Fruit fly (Drosophila melanogaster) whole organism, embryonic: ENCODE measurements around the gene fliI.

Experiments
- Ada2b ChIP-seq: fragments of 200-800 bp; sonication (Bioruptor generic); IDR thresholded peaks from 2 replicates; pipeline ENCODE4 v1.3.6; 2022; ENCODE audit warnings: missing biosample characterization, missing genetic modification characterization
- BtbVII ChIP-seq: fragments of 200-800 bp; sonication (Bioruptor generic); optimal IDR thresholded peaks from 3 replicates; lab custom pipeline; 2017; ENCODE audit warnings: missing biosample characterization, mild to moderate bottlenecking, missing genetic modification characterization
- CG11085 ChIP-seq: fragments of 200-800 bp; sonication (Bioruptor generic); IDR thresholded peaks from 2 replicates; pipeline ENCODE4 v1.3.6; 2022; ENCODE audit warnings: missing biosample characterization, missing genetic modification characterization
- CG11398 ChIP-seq: fragments of 200-800 bp; sonication (Bioruptor generic); optimal IDR thresholded peaks from 2 replicates; lab custom pipeline; 2016; ENCODE audit warnings: missing biosample characterization, missing genetic modification characterization
- CG1233 ChIP-seq: fragments of 200-800 bp; sonication (Bioruptor generic); optimal IDR thresholded peaks from 4 replicates; lab custom pipeline; 2018; ENCODE audit warnings: missing biosample characterization, mild to moderate bottlenecking, missing genetic modification characterization
- CG12769 ChIP-seq: fragments of 200-800 bp; sonication (Bioruptor generic); optimal IDR thresholded peaks from 2 replicates; lab custom pipeline; 2019; ENCODE audit warnings: missing biosample characterization, mild to moderate bottlenecking, missing genetic modification characterization, moderate library complexity
- CG13894 ChIP-seq: fragments of 200-800 bp; sonication (Bioruptor generic); optimal IDR thresholded peaks from 3 replicates; lab custom pipeline; 2018; ENCODE audit warnings: missing biosample characterization, mild to moderate bottlenecking, missing genetic modification characterization, moderate library complexity
- CG16779 ChIP-seq: fragments of 200-800 bp; sonication (Bioruptor generic); IDR thresholded peaks from 2 replicates; pipeline ENCODE4 v1.3.6; 2022; ENCODE audit warnings: missing biosample characterization, missing genetic modification characterization
- CG16815 ChIP-seq: fragments of 200-800 bp; sonication (Bioruptor generic); optimal IDR thresholded peaks from 3 replicates; lab custom pipeline; 2017; ENCODE audit warnings: missing biosample characterization, mild to moderate bottlenecking, missing genetic modification characterization
- CG2120 ChIP-seq: fragments of 200-800 bp; sonication (Bioruptor generic); optimal IDR thresholded peaks from 3 replicates; lab custom pipeline; 2016; ENCODE audit warnings: missing biosample characterization, missing genetic modification characterization
- CG31224 ChIP-seq: fragments of 200-800 bp; sonication (Bioruptor generic); IDR thresholded peaks from 2 replicates; pipeline ENCODE4 v1.3.6; 2022; ENCODE audit warnings: missing biosample characterization, missing genetic modification characterization
- CG32767 ChIP-seq: fragments of 200-800 bp; sonication (Bioruptor generic); IDR thresholded peaks from 2 replicates; pipeline ENCODE4 v1.3.6; 2022; ENCODE audit warnings: missing biosample characterization, missing genetic modification characterization
- CG34422 ChIP-seq: fragments of 200-800 bp; sonication (Bioruptor generic); IDR thresholded peaks from 3 replicates; pipeline ENCODE4 v1.3.6; 2022; ENCODE audit warnings: missing biosample characterization, missing genetic modification characterization
- CG4730 ChIP-seq: fragments of 200-800 bp; sonication (Bioruptor generic); IDR thresholded peaks from 2 replicates; pipeline ENCODE4 v1.3.6; 2022; ENCODE audit warnings: missing biosample characterization, missing genetic modification characterization
- CG9797 ChIP-seq: fragments of 200-800 bp; sonication (Bioruptor generic); optimal IDR thresholded peaks from 3 replicates; lab custom pipeline; 2018; ENCODE audit warnings: missing biosample characterization, mild to moderate bottlenecking, missing genetic modification characterization
- D ChIP-seq, 2 experiments: fragments of 200-800 bp in 1 of 2; fragments of >200 bp in 1 of 2; sonication (Bioruptor generic) in 1 of 2; optimal IDR thresholded peaks; 2 replicates in 1 of 2; 3 replicates in 1 of 2; lab custom pipeline; 2017; ENCODE audit warnings: mild to moderate bottlenecking in 1 of 2, missing biosample characterization in 1 of 2, missing genetic modification characterization in 1 of 2, missing genetic modification reagents in 1 of 2
- D19A ChIP-seq: fragments of 200-800 bp; optimal IDR thresholded peaks from 3 replicates; lab custom pipeline; 2019; ENCODE audit warnings: missing biosample characterization, mild to moderate bottlenecking, missing genetic modification characterization, moderate library complexity
- Dad ChIP-seq: fragments of 200-800 bp; sonication (Bioruptor generic); optimal IDR thresholded peaks from 3 replicates; lab custom pipeline; 2016; ENCODE audit warnings: missing biosample characterization, missing genetic modification characterization
- Dp ChIP-seq: fragments of 200-800 bp; sonication (Bioruptor generic); optimal IDR thresholded peaks from 2 replicates; lab custom pipeline; 2018; ENCODE audit warnings: missing biosample characterization, mild to moderate bottlenecking, missing genetic modification characterization, moderate library complexity
- Fer3 ChIP-seq: fragments of 200-800 bp; sonication (Bioruptor generic); optimal IDR thresholded peaks from 2 replicates; lab custom pipeline; 2018; ENCODE audit warnings: missing biosample characterization, mild to moderate bottlenecking, missing genetic modification characterization, moderate library complexity
- Hr78 ChIP-seq, 2 experiments: fragments of 200-800 bp in 1 of 2; fragments of >200 bp in 1 of 2; sonication (Bioruptor generic) in 1 of 2; optimal IDR thresholded peaks; 2 replicates each; lab custom pipeline; 2017 to 2019; ENCODE audit warnings: missing biosample characterization in 2 of 2, missing genetic modification characterization in 2 of 2, mild to moderate bottlenecking in 1 of 2, moderate library complexity in 1 of 2
- MBD-R2 ChIP-seq: fragments of 200-800 bp; sonication (Bioruptor generic); IDR thresholded peaks from 2 replicates; pipeline ENCODE4 v1.3.6; 2022; ENCODE audit warnings: missing biosample characterization, missing genetic modification characterization
- Mad ChIP-seq: fragments of 200-800 bp; sonication (Bioruptor generic); optimal IDR thresholded peaks from 2 replicates; lab custom pipeline; 2016; ENCODE audit warnings: missing biosample characterization, missing genetic modification characterization
- Med ChIP-seq: fragments of 200-800 bp; sonication (Bioruptor generic); peaks from one replicate; lab custom pipeline; 2016; ENCODE audit warnings: missing biosample characterization, missing genetic modification characterization, mild to moderate bottlenecking, inconsistent platforms, moderate library complexity
- Nf-YC ChIP-seq: fragments of 200-800 bp; optimal IDR thresholded peaks from 3 replicates; lab custom pipeline; 2019; ENCODE audit warnings: missing biosample characterization, mild to moderate bottlenecking, missing genetic modification characterization, moderate library complexity
- Optix ChIP-seq: fragments of 200-800 bp; sonication (Bioruptor generic); IDR thresholded peaks from 3 replicates; pipeline ENCODE4 v1.3.6; 2022; ENCODE audit warnings: missing biosample characterization, missing genetic modification characterization
- Poxn ChIP-seq: fragments of 200-800 bp; sonication (Bioruptor generic); IDR thresholded peaks from 2 replicates; pipeline ENCODE4 v1.3.6; 2022; ENCODE audit warnings: missing biosample characterization, missing genetic modification characterization
- Sry-δ ChIP-seq: fragments of 200-800 bp; sonication (Bioruptor generic); optimal IDR thresholded peaks from 2 replicates; lab custom pipeline; 2016; ENCODE audit warnings: missing biosample characterization, missing genetic modification characterization
- Tbp ChIP-seq: fragments of >200 bp; optimal IDR thresholded peaks from 2 replicates; lab custom pipeline; 2018; ENCODE audit warnings: missing biosample characterization, missing genetic modification characterization
- ap ChIP-seq: fragments of 200-800 bp; sonication (Bioruptor generic); IDR thresholded peaks from 2 replicates; pipeline ENCODE4 v1.3.6; 2022; ENCODE audit warnings: missing biosample characterization, missing genetic modification characterization
- bowl ChIP-seq: fragments of 200-800 bp; sonication (Bioruptor generic); IDR thresholded peaks from 2 replicates; pipeline ENCODE4 v1.3.6; 2022; ENCODE audit warnings: missing biosample characterization, missing genetic modification characterization
- cas ChIP-seq: fragments of 200-800 bp; sonication (Bioruptor generic); IDR thresholded peaks from 2 replicates; pipeline ENCODE4 v1.3.6; 2022; ENCODE audit warnings: missing biosample characterization, missing genetic modification characterization
- crp ChIP-seq, 2 experiments: fragments of 200-800 bp; sonication (Bioruptor generic); optimal IDR thresholded peaks; 2 replicates in 1 of 2; 3 replicates in 1 of 2; lab custom pipeline; 2017; ENCODE audit warnings: missing biosample characterization in 2 of 2, missing genetic modification characterization in 2 of 2, mild to moderate bottlenecking in 1 of 2, moderate library complexity in 1 of 2
- dimm ChIP-seq: fragments of 200-800 bp; sonication (Bioruptor generic); IDR thresholded peaks from 2 replicates; pipeline ENCODE4 v1.3.6; 2022; ENCODE audit warnings: missing biosample characterization, missing genetic modification characterization
- eve ChIP-seq, 2 experiments: fragments of >200 bp; optimal IDR thresholded peaks; 2 replicates each; lab custom pipeline; 2017; ENCODE audit warnings: missing biosample characterization in 2 of 2, missing genetic modification characterization in 2 of 2
- ftz-f1 ChIP-seq: fragments of 200-800 bp; sonication (Bioruptor generic); optimal IDR thresholded peaks from 2 replicates; lab custom pipeline; 2016; ENCODE audit warnings: missing biosample characterization, missing genetic modification characterization
- grau ChIP-seq: fragments of 200-800 bp; optimal IDR thresholded peaks from 3 replicates; lab custom pipeline; 2019; ENCODE audit warnings: missing biosample characterization, mild to moderate bottlenecking, missing genetic modification characterization, moderate library complexity
- gt ChIP-seq: fragments of 200-800 bp; sonication (Bioruptor generic); IDR thresholded peaks from 2 replicates; pipeline ENCODE4 v1.3.6; 2022; ENCODE audit warnings: missing biosample characterization, missing genetic modification characterization
- ind ChIP-seq: fragments of 200-800 bp; sonication (Bioruptor generic); optimal IDR thresholded peaks from 3 replicates; lab custom pipeline; 2016; ENCODE audit warnings: missing biosample characterization, missing genetic modification characterization
- insv ChIP-seq, 2 experiments: fragments of 200-800 bp; sonication (Bioruptor generic); optimal IDR thresholded peaks; 3 replicates each; lab custom pipeline; 2016 to 2018; ENCODE audit warnings: missing biosample characterization in 2 of 2, missing genetic modification characterization in 2 of 2
- ken ChIP-seq: fragments of 200-800 bp; sonication (Bioruptor generic); IDR thresholded peaks from 3 replicates; pipeline ENCODE4 v1.3.6; 2022; ENCODE audit warnings: missing biosample characterization, missing genetic modification characterization
- onecut ChIP-seq: fragments of 200-800 bp; sonication (Bioruptor generic); IDR thresholded peaks from 2 replicates; pipeline ENCODE4 v1.3.6; 2022; ENCODE audit warnings: missing biosample characterization, missing genetic modification characterization
- pnt ChIP-seq: fragments of 200-800 bp; sonication (Bioruptor generic); optimal IDR thresholded peaks from 3 replicates; lab custom pipeline; 2016; ENCODE audit warnings: missing biosample characterization, missing genetic modification characterization
- salm ChIP-seq: fragments of 200-800 bp; sonication (Bioruptor generic); optimal IDR thresholded peaks from 2 replicates; lab custom pipeline; 2018; ENCODE audit warnings: missing biosample characterization, mild to moderate bottlenecking, missing genetic modification characterization
- sc ChIP-seq, 3 experiments: fragments of >200 bp in 2 of 3; fragments of 200-800 bp in 1 of 3; sonication (Bioruptor generic) in 1 of 3; optimal IDR thresholded peaks; 2 replicates in 2 of 3; 3 replicates in 1 of 3; lab custom pipeline; 2017; ENCODE audit warnings: mild to moderate bottlenecking in 1 of 3, missing biosample characterization in 1 of 3, missing genetic modification characterization in 1 of 3, missing genetic modification reagents in 1 of 3
- slbo ChIP-seq: fragments of 200-800 bp; sonication (Bioruptor generic); IDR thresholded peaks from 2 replicates; pipeline ENCODE4 v1.3.6; 2022; ENCODE audit warnings: missing biosample characterization, missing genetic modification characterization
- sob ChIP-seq: fragments of 200-800 bp; sonication (Bioruptor generic); IDR thresholded peaks from 2 replicates; pipeline ENCODE4 v1.3.6; 2022; ENCODE audit warnings: missing biosample characterization, missing genetic modification characterization
- sqz ChIP-seq: fragments of 200-800 bp; sonication (Bioruptor generic); optimal IDR thresholded peaks from 3 replicates; lab custom pipeline; 2018; ENCODE audit warnings: missing biosample characterization, mild to moderate bottlenecking, missing genetic modification characterization
- sr ChIP-seq: fragments of 200-800 bp; sonication (Bioruptor generic); IDR thresholded peaks from 3 replicates; pipeline ENCODE4 v1.3.6; 2022; ENCODE audit warnings: missing biosample characterization, missing genetic modification characterization

fliI gene

dm6 chrX:21319202-21319772 is 20.3 kb upstream of the fliI start, which contains the start of the genes SLIRP1 and anox (continued):
- TF ChIP-seq CG11398 (GFP tag; lab: Kevin White, UChicago) (peak; percentile 50), sob (peak; percentile 70), gt (GFP tag; lab: Robert Waterston, UW) (peak; percentile 50), ken (peak; percentile 65; the same call in 2 of the 3 replicates), Fer3 (tag; lab: Kevin White, UChicago) (peak; percentile 85), CG11085 (GFP tag; lab: Robert Waterston, UW) (0 out of 2 replicates have a peak, but pooled peaks have one; percentile 47), CG32767 (GFP tag; lab: Robert Waterston, UW) (peak; percentile 81), bowl (GFP tag; lab: Robert Waterston, UW) (0 out of 2 replicates have a peak, but pooled peaks have one; percentile 8), CG4730 (peak; percentile 75), onecut (GFP tag; lab: Robert Waterston, UW) (peak; percentile 60), Med (GFP tag; lab: Kevin White, UChicago) (peak; percentile 92), Mad (peak; percentile 41), Nf-YC (tag; lab: Kevin White, UChicago) (peak; percentile 76), sqz (GFP tag; lab: Kevin White, UChicago) (peak; percentile 59), CG16779 (no peak), ind (GFP tag; lab: Kevin White, UChicago) (peak; percentile 88), CG34422 (GFP tag; lab: Robert Waterston, UW) (peak; percentile 61; the same call in 2 of the 3 replicates), sr (GFP tag; lab: Robert Waterston, UW) (no peak), CG2120 (GFP tag; lab: Kevin White, UChicago) (peak; percentile 92), CG1233 (GFP tag; lab: Kevin White, UChicago) (peak; percentile 87), Dad (GFP tag; lab: Kevin White, UChicago) (peak; percentile 55), ap (GFP tag; lab: Robert Waterston, UW) (peak; percentile 42; the same call in 1 of the 2 replicates), ftz-f1 (GFP tag; lab: Kevin White, UChicago) (no peak), sc (optimal IDR thresholded peaks at IDR 0.05; lab: Kevin White, UChicago) (no peak), sc (GFP tag; optimal IDR thresholded peaks at IDR 0.05; lab: Kevin White, UChicago) (peak; percentile 72), D19A (tag; lab: Kevin White, UChicago) (peak; percentile 100), Tbp (GFP tag; lab: Kevin White, UChicago) (no peak), cas (GFP tag; lab: Robert Waterston, UW) (peak; percentile 69), BtbVII (GFP tag; lab: Kevin White, UChicago) (peak; percentile 79), eve (GFP tag; optimal IDR thresholded peaks at IDR 0.05; lab: Kevin White, UChicago) (no peak), salm (tag; lab: Kevin White, UChicago) (peak; percentile 73), insv (GFP tag; optimal IDR thresholded peaks at IDR 0.05; lab: Kevin White, UChicago) (peak in 1 of 2 experiments; percentile 48), CG9797 (GFP tag; lab: Kevin White, UChicago) (peak; percentile 14), grau (tag; lab: Kevin White, UChicago) (peak; percentile 93), MBD-R2 (GFP tag; lab: Robert Waterston, UW) (peak; percentile 31; the same call in 1 of the 2 replicates), Dp (GFP tag; lab: Kevin White, UChicago) (peak; percentile 64), D (optimal IDR thresholded peaks at IDR 0.05; lab: Kevin White, UChicago) (no peak), D (GFP tag; optimal IDR thresholded peaks at IDR 0.05; lab: Kevin White, UChicago) (peak; percentile 85), CG31224 (GFP tag; lab: Robert Waterston, UW) (peak; percentile 61), CG13894 (peak; percentile 77), Poxn (GFP tag; lab: Robert Waterston, UW) (peak; percentile 46; the same call in 1 of the 2 replicates), CG16815 (GFP tag; lab: Kevin White, UChicago) (peak; percentile 86), dimm (peak; percentile 38; the same call in 1 of the 2 replicates), Optix (no peak), slbo (peak; percentile 84), Sry-δ (GFP tag; lab: Kevin White, UChicago) (peak; percentile 30), Ada2b (GFP tag; lab: Robert Waterston, UW) (peak; percentile 62), pnt (peak; percentile 60), crp (GFP tag; optimal IDR thresholded peaks at IDR 0.05; lab: Kevin White, UChicago) (peak in 1 of 2 experiments; percentile 43), Hr78 (GFP tag; optimal IDR thresholded peaks at IDR 0.05; lab: Kevin White, UChicago) (peak in 1 of 2 experiments; percentile 59), CG12769 (tag; lab: Kevin White, UChicago) (peak; percentile 83)
